Worm (Caenorhabditis elegans) whole organism, L3 larva: Measurements from ENCODE around the gene F11E6.8.

ENCODE experiments used
- R02D3.7 ChIP-seq: fragments of 150-350 bp; optimal IDR thresholded peaks from 2 replicates; lab custom pipeline; 2014; ENCODE audit warnings: missing biosample characterization, missing genetic modification characterization
- ceh-16 ChIP-seq: sonication (generic microtip); optimal IDR thresholded peaks from 2 replicates; lab custom pipeline; 2017; ENCODE audit warnings: missing biosample characterization, missing genetic modification characterization
- ceh-28 ChIP-seq: fragments of 150-350 bp; optimal IDR thresholded peaks from 2 replicates; lab custom pipeline; 2014; ENCODE audit warnings: missing biosample characterization, missing genetic modification reagents, missing genetic modification characterization
- ceh-9 ChIP-seq: sonication (generic microtip); optimal IDR thresholded peaks from 2 replicates; lab custom pipeline; 2018; ENCODE audit warnings: missing biosample characterization, missing genetic modification characterization
- daf-12 ChIP-seq: fragments of 150-350 bp; optimal IDR thresholded peaks from 2 replicates; lab custom pipeline; 2014; ENCODE audit warnings: missing biosample characterization, missing genetic modification reagents, missing genetic modification characterization
- egl-27 ChIP-seq: sonication (generic microtip); optimal IDR thresholded peaks from 4 replicates; lab custom pipeline; 2017; ENCODE audit warnings: missing biosample characterization, missing genetic modification reagents, missing genetic modification characterization
- egl-5 ChIP-seq: fragments of 150-350 bp; optimal IDR thresholded peaks from 2 replicates; lab custom pipeline; 2017; ENCODE audit warnings: missing biosample characterization, missing genetic modification reagents, missing genetic modification characterization, inconsistent platforms
- elt-1 ChIP-seq: fragments of 150-350 bp; optimal IDR thresholded peaks from 2 replicates; lab custom pipeline; 2014; ENCODE audit warnings: missing biosample characterization, missing genetic modification characterization
- elt-2 ChIP-seq: sonication (generic microtip); optimal IDR thresholded peaks from 2 replicates; lab custom pipeline; 2016; ENCODE audit warnings: missing genetic modification reagents, mild to moderate bottlenecking, missing genetic modification characterization, missing compliant biosample characterization
- elt-3 ChIP-seq, 3 experiments: fragments of 150-350 bp in 1 of 3; sonication (generic microtip) in 2 of 3; optimal IDR thresholded peaks; 2 replicates in 2 of 3; 4 replicates in 1 of 3; lab custom pipeline; 2014 to 2017; ENCODE audit warnings: missing biosample characterization in 3 of 3, missing genetic modification characterization in 3 of 3
- fkh-10 ChIP-seq: sonication (generic microtip); optimal IDR thresholded peaks from 2 replicates; lab custom pipeline; 2017; ENCODE audit warnings: missing biosample characterization, missing genetic modification reagents, missing genetic modification characterization
- fos-1 ChIP-seq: fragments of 150-350 bp; optimal IDR thresholded peaks from 2 replicates; lab custom pipeline; 2014; ENCODE audit warnings: missing biosample characterization, missing genetic modification characterization
- hmg-11 ChIP-seq: sonication (generic microtip); optimal IDR thresholded peaks from 2 replicates; lab custom pipeline; 2016; ENCODE audit warnings: missing genetic modification characterization, missing compliant biosample characterization
- jun-1 ChIP-seq: fragments of 150-350 bp; optimal IDR thresholded peaks from 2 replicates; lab custom pipeline; 2014; ENCODE audit warnings: missing biosample characterization, missing genetic modification reagents, missing genetic modification characterization
- lin-15B ChIP-seq: fragments of 150-350 bp; optimal IDR thresholded peaks from 2 replicates; lab custom pipeline; 2014; ENCODE audit warnings: missing biosample characterization, missing genetic modification characterization
- lin-39 ChIP-seq: fragments of 150-350 bp; optimal IDR thresholded peaks from 2 replicates; lab custom pipeline; 2018; ENCODE audit warnings: missing biosample characterization, missing genetic modification reagents, missing genetic modification characterization
- mdl-1 ChIP-seq: fragments of 150-350 bp; optimal IDR thresholded peaks from 2 replicates; lab custom pipeline; 2014; ENCODE audit warnings: missing biosample characterization, missing genetic modification characterization
- nfya-1 ChIP-seq: sonication (generic microtip); optimal IDR thresholded peaks from 2 replicates; lab custom pipeline; 2017; ENCODE audit warnings: missing genetic modification characterization, mild to moderate bottlenecking, missing compliant biosample characterization, antibody characterized with exemption, moderate library complexity; ENCODE audit not compliant: insufficient read depth
- nhr-237 ChIP-seq: fragments of 150-350 bp; optimal IDR thresholded peaks from 2 replicates; lab custom pipeline; 2014; ENCODE audit warnings: missing biosample characterization, missing genetic modification characterization
- nhr-25 ChIP-seq: sonication (generic microtip); optimal IDR thresholded peaks from 2 replicates; lab custom pipeline; 2017; ENCODE audit warnings: missing biosample characterization, missing genetic modification characterization
- nhr-43 ChIP-seq: sonication (generic microtip); optimal IDR thresholded peaks from 2 replicates; lab custom pipeline; 2016; ENCODE audit warnings: mild to moderate bottlenecking, missing genetic modification characterization, missing compliant biosample characterization; ENCODE audit not compliant: poor library complexity, severe bottlenecking
- nhr-67 ChIP-seq: fragments of 150-350 bp; optimal IDR thresholded peaks from 2 replicates; lab custom pipeline; 2014; ENCODE audit warnings: missing biosample characterization, missing genetic modification characterization
- nhr-77 ChIP-seq: fragments of 150-350 bp; optimal IDR thresholded peaks from 2 replicates; lab custom pipeline; 2014; ENCODE audit warnings: missing biosample characterization, missing genetic modification characterization
- pha-4 ChIP-seq: fragments of 150-350 bp; optimal IDR thresholded peaks from 2 replicates; lab custom pipeline; 2014; ENCODE audit warnings: missing biosample characterization, missing genetic modification reagents, missing genetic modification characterization
- pqm-1 ChIP-seq: fragments of 150-350 bp; optimal IDR thresholded peaks from 2 replicates; lab custom pipeline; 2017; ENCODE audit warnings: missing biosample characterization, missing genetic modification characterization, inconsistent platforms
- sea-2 ChIP-seq: fragments of 150-350 bp; sonication (generic microtip); optimal IDR thresholded peaks from 4 replicates; lab custom pipeline; 2014; ENCODE audit warnings: missing biosample characterization, missing genetic modification reagents, missing genetic modification characterization
- skn-1 ChIP-seq: fragments of 150-350 bp; optimal IDR thresholded peaks from 2 replicates; lab custom pipeline; 2014; ENCODE audit warnings: missing biosample characterization, missing genetic modification characterization
- snpc-4 ChIP-seq: fragments of 150-350 bp; optimal IDR thresholded peaks from 2 replicates; lab custom pipeline; 2014; ENCODE audit warnings: missing biosample characterization, missing genetic modification characterization
- tbx-2 ChIP-seq: sonication (generic microtip); optimal IDR thresholded peaks from 2 replicates; lab custom pipeline; 2016; ENCODE audit warnings: mild to moderate bottlenecking, missing genetic modification characterization, missing compliant biosample characterization
- unc-39 ChIP-seq: sonication (generic microtip); optimal IDR thresholded peaks from 4 replicates; lab custom pipeline; 2017; ENCODE audit warnings: missing biosample characterization, missing genetic modification characterization
- unc-62 ChIP-seq: fragments of 150-350 bp; sonication (generic microtip); optimal IDR thresholded peaks from 4 replicates; lab custom pipeline; 2014; ENCODE audit warnings: missing biosample characterization, missing genetic modification reagents, missing genetic modification characterization
- zag-1 ChIP-seq: fragments of 150-350 bp; optimal IDR thresholded peaks from 2 replicates; lab custom pipeline; 2014; ENCODE audit warnings: missing biosample characterization, missing genetic modification characterization
- ztf-11 ChIP-seq: fragments of 150-350 bp; optimal IDR thresholded peaks from 2 replicates; lab custom pipeline; 2014; ENCODE audit warnings: missing biosample characterization, missing genetic modification characterization
- ztf-4 ChIP-seq: fragments of 150-350 bp; optimal IDR thresholded peaks from 2 replicates; lab custom pipeline; 2014; ENCODE audit warnings: missing biosample characterization, missing genetic modification characterization

F11E6.8 gene

ce11 chrIV:17432223-17432826 lies 18.0 kb downstream of the F11E6.8 start:
- peak; percentile 55 for TF ChIP-seq elt-2 (tag; lab: Kevin White, UChicago)
- TF ChIP-seq ceh-16: no peak
- peak; percentile 41 for TF ChIP-seq pqm-1 (tag; lab: Kevin White, UChicago)
- no peak for TF ChIP-seq ztf-11 (tag; lab: Kevin White, UChicago)
- no peak for TF ChIP-seq daf-12 (tag; lab: Kevin White, UChicago)
- TF ChIP-seq lin-39: no peak
- TF ChIP-seq mdl-1 (tag; lab: Kevin White, UChicago): no peak
- no peak for TF ChIP-seq unc-62 (GFP tag; lab: Kevin White, UChicago)
- peak; percentile 5 for TF ChIP-seq pha-4 (tag; lab: Kevin White, UChicago)
- no peak for TF ChIP-seq nhr-67
- TF ChIP-seq nfya-1 (tag; lab: Kevin White, UChicago): no peak

DNA sequence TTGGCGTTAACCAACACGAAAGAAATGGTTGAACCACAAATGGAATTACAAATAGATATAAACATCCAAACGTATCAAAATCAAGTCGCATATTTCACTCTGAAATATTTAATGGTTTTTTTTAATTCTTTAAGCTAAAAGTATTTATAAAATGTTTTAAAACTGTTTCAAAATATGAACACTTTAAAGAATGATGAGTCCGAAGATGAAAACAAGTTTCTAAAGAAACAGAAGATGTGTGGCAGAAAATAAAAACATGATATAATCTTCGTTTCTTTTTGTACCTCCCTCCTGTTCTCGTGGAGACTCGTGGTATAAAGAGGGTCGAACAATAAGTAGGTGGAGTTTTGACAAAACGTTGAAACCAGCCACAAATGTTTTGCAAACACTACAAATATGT lies 19.1 kb downstream of the F11E6.8 start, which contains the start of gene lact-6:
Gene lact-6, minus strand, starts transcription at position 101 of the 400 bp plus-strand sequence.
- TF ChIP-seq nhr-237 (tag; lab: Kevin White, UChicago) (no peak), egl-27 (tag; lab: Kevin White, UChicago) (no peak), elt-2 (tag; lab: Kevin White, UChicago) (no peak), jun-1 (tag; lab: Kevin White, UChicago) (no peak), lin-39 (no peak), nhr-43 (tag; lab: Kevin White, UChicago) (no peak), R02D3.7 (tag; lab: Kevin White, UChicago) (no peak), elt-1 (tag; lab: Kevin White, UChicago) (no peak), ceh-28 (tag; lab: Kevin White, UChicago) (no peak), nhr-67 (no peak), zag-1 (no peak), fos-1 (tag; lab: Kevin White, UChicago) (no peak), lin-15B (tag; lab: Kevin White, UChicago) (no peak), unc-39 (tag; lab: Kevin White, UChicago) (no peak), nhr-77 (tag; lab: Kevin White, UChicago) (no peak), skn-1 (no peak), ztf-4 (no peak), ceh-9 (no peak)

- TF ChIP-seq ceh-16 (no peak), fkh-10 (GFP tag; lab: Kevin White, UChicago) (no peak), unc-62 (GFP tag; lab: Kevin White, UChicago) (no peak), nhr-67 (no peak), nhr-43 (tag; lab: Kevin White, UChicago) (no peak), pha-4 (tag; lab: Kevin White, UChicago) (no peak), lin-39 (no peak), nhr-25 (no peak), R02D3.7 (tag; lab: Kevin White, UChicago) (no peak), elt-2 (tag; lab: Kevin White, UChicago) (no peak), snpc-4 (no peak), skn-1 (no peak), egl-5 (tag; lab: Kevin White, UChicago) (no peak), nfya-1 (tag; lab: Kevin White, UChicago) (no peak), zag-1 (no peak), elt-3 (tag; optimal IDR thresholded peaks at IDR 0.05; lab: Kevin White, UChicago) (no peak), unc-39 (tag; lab: Kevin White, UChicago) (no peak)
- TF ChIP-seq, all 47 proteins: peak for 0
These were observed 22.9 kb downstream of the F11E6.8 start, which contains the start of gene C06A12.3 for ce11 chrIV:17427423-17427822. Gene C06A12.3, plus strand, starts transcription at chrIV:17427723.

DNA sequence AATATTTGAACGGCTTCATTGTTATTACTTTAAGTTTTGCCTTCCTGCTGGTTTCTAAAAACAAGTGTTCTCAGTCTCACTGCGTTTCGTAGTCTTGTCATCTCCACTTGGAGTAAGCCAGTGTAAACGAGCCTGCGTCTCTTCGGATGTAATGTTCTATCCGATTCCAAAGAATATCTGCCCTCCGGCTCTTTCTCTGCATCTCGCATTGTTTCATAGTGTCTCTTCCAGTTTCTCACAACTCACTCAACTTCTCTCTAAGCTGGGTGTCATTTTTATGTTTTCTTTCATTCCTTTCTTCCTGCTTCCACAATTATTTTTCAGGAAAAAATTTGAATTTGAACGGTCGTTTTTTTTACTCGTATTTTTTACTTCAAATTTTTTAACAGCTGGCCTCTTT lies 23.4 kb downstream of the F11E6.8 start:
- TF ChIP-seq pha-4 (tag; lab: Kevin White, UChicago) (peak; percentile 50), sea-2 (GFP tag; lab: Kevin White, UChicago) (no peak), tbx-2 (tag; lab: Kevin White, UChicago) (no peak), ztf-11 (tag; lab: Kevin White, UChicago) (no peak), daf-12 (tag; lab: Kevin White, UChicago) (no peak), hmg-11 (tag; lab: Kevin White, UChicago) (peak; percentile 31), lin-39 (peak; percentile 9)
- TF ChIP-seq, all 47 proteins: peak for 3
